Worm (Caenorhabditis elegans): Measurements from ENCODE around the gene Y49F6C.7.

- no peak for TF ChIP-seq pqm-1 (tag; optimal IDR thresholded peaks at IDR 0.05)
- TF ChIP-seq ces-1 (GFP tag; optimal IDR thresholded peaks at IDR 0.05), result no peak
- TF ChIP-seq fkh-10 (GFP tag; optimal IDR thresholded peaks at IDR 0.05), result no peak
- no peak for TF ChIP-seq nhr-25 (tag; optimal IDR thresholded peaks at IDR 0.05; ENCODE audit: borderline replicate concordance, insufficient read depth)
- TF ChIP-seq egl-43 (GFP tag; IDR thresholded peaks at IDR 0.05), result no peak
- no peak for TF ChIP-seq egl-27 (tag; optimal IDR thresholded peaks at IDR 0.05)
Measured at ce11 chrII:3383116-3383515, 15.1 kb upstream of the Y49F6C.7 start.
